Fruit fly (Drosophila melanogaster): Measurements from ENCODE around the gene CG10096.

The CG10096 gene

DNA sequence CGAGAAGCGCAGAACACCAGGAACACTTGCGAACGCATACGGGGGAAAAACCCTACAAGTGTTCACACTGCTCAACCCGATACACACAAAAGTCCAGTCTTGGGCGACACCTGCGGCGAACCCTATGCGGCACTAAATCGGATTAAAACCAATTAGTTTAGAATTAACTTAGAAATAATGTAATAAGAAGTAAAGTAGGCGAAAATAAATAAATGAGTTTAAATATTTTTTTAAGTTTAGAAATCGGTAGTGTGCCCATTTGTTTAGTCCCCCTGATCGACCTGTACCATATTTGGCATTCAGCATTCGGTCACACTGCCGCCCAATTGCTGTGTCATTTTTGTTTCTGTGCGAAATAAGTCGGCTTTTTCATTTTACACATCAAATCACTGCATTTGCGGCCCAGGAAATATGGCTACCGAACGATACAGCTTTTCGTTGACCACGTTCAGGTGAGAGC, 35.3 kb upstream of the CG10096 start, which contains the start of gene Prosalpha2 (continued):
- TF ChIP-seq cato (GFP tag; optimal IDR thresholded peaks at IDR 0.05; ENCODE audit: borderline replicate concordance) = no peak
- no peak for TF ChIP-seq zen2 (GFP tag; IDR thresholded peaks at IDR 0.05; ENCODE audit: partially characterized antibody)
- no peak for TF ChIP-seq CG6254 (GFP tag; optimal IDR thresholded peaks at IDR 0.05)
- no peak for TF ChIP-seq crp (GFP tag; optimal IDR thresholded peaks at IDR 0.05)
- no peak for TF ChIP-seq ro (GFP tag; IDR thresholded peaks at IDR 0.05)
- TF ChIP-seq her (GFP tag; optimal IDR thresholded peaks at IDR 0.05) = no peak
- TF ChIP-seq Hsf (GFP tag; optimal IDR thresholded peaks at IDR 0.05) = peak; percentile 12
- no peak for TF ChIP-seq Gsc (GFP tag; IDR thresholded peaks at IDR 0.05)
- TF ChIP-seq CG4854 (GFP tag; optimal IDR thresholded peaks at IDR 0.05) = no peak
- no peak for TF ChIP-seq pb (GFP tag; optimal IDR thresholded peaks at IDR 0.05)
- TF ChIP-seq Ptx1 (GFP tag; IDR thresholded peaks at IDR 0.05) = peak; percentile 21; the same call in 1 of the 2 replicates
- TF ChIP-seq Rfx (GFP tag; IDR thresholded peaks at IDR 0.05) = 0 out of 2 replicates have a peak, but pooled peaks have one; percentile 21
- no peak for TF ChIP-seq CG8478 (optimal IDR thresholded peaks at IDR 0.05)
- TF ChIP-seq oc (tag; optimal IDR thresholded peaks at IDR 0.05) = no peak
- no peak for TF ChIP-seq Max (GFP tag; optimal IDR thresholded peaks at IDR 0.05)
- TF ChIP-seq E2f2 (GFP tag; IDR thresholded peaks at IDR 0.05) = peak; percentile 68
- no peak for TF ChIP-seq CG3838 (GFP tag; optimal IDR thresholded peaks at IDR 0.05)
- peak; percentile 33 for TF ChIP-seq CG17829 (tag; optimal IDR thresholded peaks at IDR 0.05)
- TF ChIP-seq vnd (GFP tag; IDR thresholded peaks at IDR 0.05; ENCODE audit: partially characterized antibody) = no peak
- TF ChIP-seq CG1233 (GFP tag; optimal IDR thresholded peaks at IDR 0.05) = no peak
- no peak for TF ChIP-seq CG3847 (GFP tag; IDR thresholded peaks at IDR 0.05)
- no peak for TF ChIP-seq yki (optimal IDR thresholded peaks at IDR 0.05)
- TF ChIP-seq so (GFP tag; IDR thresholded peaks at IDR 0.05) = no peak
- no peak for TF ChIP-seq CG10321 (GFP tag; IDR thresholded peaks at IDR 0.05)
- no peak for TF ChIP-seq CG17359 (tag; optimal IDR thresholded peaks at IDR 0.05)
- TF ChIP-seq nerfin-2 (GFP tag; IDR thresholded peaks at IDR 0.05; ENCODE audit: partially characterized antibody) = no peak
- no peak for TF ChIP-seq CG17186 (GFP tag; optimal IDR thresholded peaks at IDR 0.05)
- no peak for TF ChIP-seq jumu (GFP tag; optimal IDR thresholded peaks at IDR 0.05)
- TF ChIP-seq ci (GFP tag; IDR thresholded peaks at IDR 0.05) = no peak
- no peak for TF ChIP-seq CG10274 (GFP tag; optimal IDR thresholded peaks at IDR 0.05)
- no peak for TF ChIP-seq ash1 (GFP tag; optimal IDR thresholded peaks at IDR 0.05)
- TF ChIP-seq Fer1 (GFP tag; optimal IDR thresholded peaks at IDR 0.05) = peak; percentile 21
- no peak for TF ChIP-seq al (GFP tag; IDR thresholded peaks at IDR 0.05)
- peak; percentile 43 for TF ChIP-seq NfI (GFP tag; optimal IDR thresholded peaks at IDR 0.05)
- no peak for TF ChIP-seq CG4707 (GFP tag; optimal IDR thresholded peaks at IDR 0.05)
- peak; percentile 26 for TF ChIP-seq Lhr (GFP tag; optimal IDR thresholded peaks at IDR 0.05)
- TF ChIP-seq CG18476 (GFP tag; optimal IDR thresholded peaks at IDR 0.05) = no peak
- TF ChIP-seq prd (optimal IDR thresholded peaks at IDR 0.05) = no peak
- TF ChIP-seq prd (GFP tag; IDR thresholded peaks at IDR 0.05) = no peak
- TF ChIP-seq CG12744 (GFP tag; optimal IDR thresholded peaks at IDR 0.05) = no peak
- no peak for TF ChIP-seq az2 (GFP tag; optimal IDR thresholded peaks at IDR 0.05)
- TF ChIP-seq klu (GFP tag; IDR thresholded peaks at IDR 0.05) = no peak
- TF ChIP-seq CG2202 (tag; optimal IDR thresholded peaks at IDR 0.05) = no peak
- TF ChIP-seq row (GFP tag; IDR thresholded peaks at IDR 0.05) = peak; percentile 59
- TF ChIP-seq CG14050 (GFP tag; IDR thresholded peaks at IDR 0.05) = no peak
- peak; percentile 9 for TF ChIP-seq CTCF (GFP tag; optimal IDR thresholded peaks at IDR 0.05)
- no peak for TF ChIP-seq CG31388 (GFP tag; optimal IDR thresholded peaks at IDR 0.05)
- TF ChIP-seq CG8944 (GFP tag; optimal IDR thresholded peaks at IDR 0.05) = no peak
- no peak for TF ChIP-seq CG3995 (GFP tag; optimal IDR thresholded peaks at IDR 0.05)
- TF ChIP-seq CG31224 (GFP tag; IDR thresholded peaks at IDR 0.05) = no peak
- TF ChIP-seq CG8281 (tag; optimal IDR thresholded peaks at IDR 0.05) = no peak
- peak; percentile 39 for TF ChIP-seq slbo (GFP tag; IDR thresholded peaks at IDR 0.05)
- no peak for TF ChIP-seq disco-r (GFP tag; optimal IDR thresholded peaks at IDR 0.05)
- peak; percentile 11 for TF ChIP-seq CG8924 (tag; optimal IDR thresholded peaks at IDR 0.05)
